Worm (Caenorhabditis elegans): ENCODE data around the gene abf-4.

abf-4 gene

ce11 chrV:20599795-20600194, 41.6 kb upstream of the abf-4 start, which contains the start of gene col-163:
TSS of gene col-163 (plus strand) at chrV:20600095.
- TF ChIP-seq lin-1 (GFP tag; IDR thresholded peaks at IDR 0.05), result no peak
- TF ChIP-seq nhr-237 (tag; optimal IDR thresholded peaks at IDR 0.05), result no peak
- no peak for TF ChIP-seq aly-2 (tag; optimal IDR thresholded peaks at IDR 0.05)
- no peak for TF ChIP-seq vab-7 (GFP tag; IDR thresholded peaks at IDR 0.05)
- TF ChIP-seq ceh-62 (tag; optimal IDR thresholded peaks at IDR 0.05), result no peak
- TF ChIP-seq pha-4 (GFP tag; IDR thresholded peaks at IDR 0.05), result no peak
- no peak for TF ChIP-seq pha-4 (tag; optimal IDR thresholded peaks at IDR 0.05)
- TF ChIP-seq lin-38 (GFP tag; IDR thresholded peaks at IDR 0.05), result no peak
- no peak for TF ChIP-seq dmd-6 (GFP tag; IDR thresholded peaks at IDR 0.05)
- no peak for TF ChIP-seq madf-9 (GFP tag; conservative IDR thresholded peaks at IDR 0.05)
- no peak for TF ChIP-seq zip-11 (GFP tag; IDR thresholded peaks at IDR 0.05)
- no peak for TF ChIP-seq rbr-2 (tag; optimal IDR thresholded peaks at IDR 0.05)
- TF ChIP-seq nhr-25 (tag; optimal IDR thresholded peaks at IDR 0.05; ENCODE audit: borderline replicate concordance, insufficient read depth), result no peak
- no peak for TF ChIP-seq php-3 (GFP tag; IDR thresholded peaks at IDR 0.05)
- no peak for TF ChIP-seq zfp-2 (tag; optimal IDR thresholded peaks at IDR 0.05)
- no peak for TF ChIP-seq ZK337.2 (GFP tag; IDR thresholded peaks at IDR 0.05)

- TF ChIP-seq nhr-10 (tag; optimal IDR thresholded peaks at IDR 0.05), result no peak
- TF ChIP-seq nhr-11 (tag; optimal IDR thresholded peaks at IDR 0.05), result no peak
- TF ChIP-seq snpc-1.2 (GFP tag; IDR thresholded peaks at IDR 0.05), result no peak
- TF ChIP-seq R02D3.7 (tag; optimal IDR thresholded peaks at IDR 0.05), result no peak
- no peak for TF ChIP-seq lin-15B (tag; optimal IDR thresholded peaks at IDR 0.05)
- no peak for TF ChIP-seq ZK546.5 (tag; optimal IDR thresholded peaks at IDR 0.05)
- TF ChIP-seq spr-3 (GFP tag; optimal IDR thresholded peaks at IDR 0.05), result no peak
- no peak for TF ChIP-seq jun-1 (tag; optimal IDR thresholded peaks at IDR 0.05)
- TF ChIP-seq set-16 (GFP tag; IDR thresholded peaks at IDR 0.05), result no peak
- no peak for TF ChIP-seq lin-29 (GFP tag; IDR thresholded peaks at IDR 0.05)
- no peak for TF ChIP-seq nhr-6 (tag; optimal IDR thresholded peaks at IDR 0.05)
- TF ChIP-seq ceh-32 (tag; optimal IDR thresholded peaks at IDR 0.05; ENCODE audit: poor library complexity), result no peak
- TF ChIP-seq duxl-1 (tag; optimal IDR thresholded peaks at IDR 0.05; ENCODE audit: poor library complexity), result no peak
Observed at ce11 chrV:20597076-20597475, 38.9 kb upstream of the abf-4 start, which contains the start of gene F46B3.1. TSS of gene F46B3.1 (minus strand) at chrV:20597176.

ce11 chrV:20595653-20596052, 37.5 kb upstream of the abf-4 start, which contains the start of gene F26F2.11:
TSS of gene F26F2.11 (minus strand) at chrV:20595753.
- TF ChIP-seq daf-19 (GFP tag; conservative IDR thresholded peaks at IDR 0.05) (no peak), lin-29 (GFP tag; IDR thresholded peaks at IDR 0.05) (no peak), dpl-1 (GFP tag; optimal IDR thresholded peaks at IDR 0.05) (no peak), madf-5 (GFP tag; IDR thresholded peaks at IDR 0.05) (no peak), lsy-2 (tag; optimal IDR thresholded peaks at IDR 0.05) (no peak), F44E2.7 (GFP tag; IDR thresholded peaks at IDR 0.05) (no peak), jun-1 (tag; optimal IDR thresholded peaks at IDR 0.05) (no peak), ctbp-1 (GFP tag; IDR thresholded peaks at IDR 0.05) (no peak), vab-7 (GFP tag; IDR thresholded peaks at IDR 0.05) (no peak), rbr-2 (tag; optimal IDR thresholded peaks at IDR 0.05) (no peak), tra-1 (GFP tag; IDR thresholded peaks at IDR 0.05) (no peak), nhr-11 (tag; optimal IDR thresholded peaks at IDR 0.05) (no peak), T26A8.4 (GFP tag; IDR thresholded peaks at IDR 0.05) (no peak), dmd-9 (GFP tag; IDR thresholded peaks at IDR 0.05) (no peak), pha-4 (GFP tag; IDR thresholded peaks at IDR 0.05) (no peak), pha-4 (tag; optimal IDR thresholded peaks at IDR 0.05) (no peak), hlh-30 (tag; optimal IDR thresholded peaks at IDR 0.05; ENCODE audit: insufficient read depth) (no peak)
